Fruit fly (Drosophila melanogaster) whole organism, embryonic: ENCODE measurements around the gene CG16790.

ENCODE experiments used
- Adf1 ChIP-seq: fragments of 200-800 bp; sonication (Bioruptor generic); IDR thresholded peaks from 2 replicates; pipeline ENCODE4 v1.3.6; 2022; ENCODE audit warnings: missing biosample characterization, missing genetic modification characterization
- Aef1 ChIP-seq: fragments of 200-800 bp; sonication (Bioruptor generic); IDR thresholded peaks from 3 replicates; pipeline ENCODE4 v1.3.6; 2022; ENCODE audit warnings: missing biosample characterization, missing genetic modification characterization
- Asciz ChIP-seq: fragments of 200-800 bp; sonication (Bioruptor generic); optimal IDR thresholded peaks from 2 replicates; lab custom pipeline; 2017; ENCODE audit warnings: missing biosample characterization, mild to moderate bottlenecking, missing genetic modification characterization, missing genetic modification reagents
- B-H2 ChIP-seq: fragments of 200-800 bp; sonication (Bioruptor generic); optimal IDR thresholded peaks from 2 replicates; lab custom pipeline; 2018; ENCODE audit warnings: missing biosample characterization, mild to moderate bottlenecking, missing genetic modification characterization
- CG13123 ChIP-seq: fragments of 200-800 bp; sonication (Bioruptor generic); optimal IDR thresholded peaks from 2 replicates; lab custom pipeline; 2016; ENCODE audit warnings: missing biosample characterization, missing genetic modification characterization
- CG13287 ChIP-seq: fragments of 200-800 bp; sonication (Bioruptor generic); IDR thresholded peaks from 2 replicates; pipeline ENCODE4 v1.3.6; 2022; ENCODE audit warnings: missing biosample characterization, missing genetic modification characterization; ENCODE audit not compliant: partially characterized antibody
- CG18599 ChIP-seq: fragments of 200-800 bp; sonication (Bioruptor generic); optimal IDR thresholded peaks from 3 replicates; lab custom pipeline; 2017; ENCODE audit warnings: missing biosample characterization, missing genetic modification characterization, mild to moderate bottlenecking, moderate library complexity, missing genetic modification reagents
- CG2199 ChIP-seq: fragments of 200-800 bp; sonication (Bioruptor generic); IDR thresholded peaks from 3 replicates; pipeline ENCODE4 v1.3.6; 2022; ENCODE audit warnings: missing biosample characterization, missing genetic modification characterization
- CG4360 ChIP-seq: fragments of 200-800 bp; sonication (Bioruptor generic); IDR thresholded peaks from 2 replicates; pipeline ENCODE4 v1.3.6; 2022; ENCODE audit warnings: missing biosample characterization, missing genetic modification characterization
- CG6683 ChIP-seq: fragments of 200-800 bp; sonication (Bioruptor generic); optimal IDR thresholded peaks from 2 replicates; lab custom pipeline; 2017; ENCODE audit warnings: missing biosample characterization, mild to moderate bottlenecking, missing genetic modification characterization, missing genetic modification reagents
- CG8478 ChIP-seq: fragments of >200 bp; optimal IDR thresholded peaks from 2 replicates; lab custom pipeline; 2018
- CG9932 ChIP-seq: fragments of 200-800 bp; sonication (Bioruptor generic); IDR thresholded peaks from 2 replicates; pipeline ENCODE4 v1.3.6; 2022; ENCODE audit warnings: missing biosample characterization, missing genetic modification characterization
- Dip2 ChIP-seq: fragments of 200-800 bp; sonication (Bioruptor generic); IDR thresholded peaks from 2 replicates; pipeline ENCODE4 v1.3.6; 2022; ENCODE audit warnings: missing biosample characterization, missing genetic modification characterization
- Drgx ChIP-seq: fragments of 200-800 bp; sonication (Bioruptor generic); IDR thresholded peaks from 2 replicates; pipeline ENCODE4 v1.3.6; 2022; ENCODE audit warnings: missing biosample characterization, missing genetic modification characterization
- Elba2 ChIP-seq: fragments of 200-800 bp; sonication (Bioruptor generic); optimal IDR thresholded peaks from 3 replicates; lab custom pipeline; 2016; ENCODE audit warnings: missing biosample characterization, missing genetic modification characterization
- Ets65A ChIP-seq: fragments of 200-800 bp; sonication (Bioruptor generic); peaks from one replicate; lab custom pipeline; 2016; ENCODE audit warnings: missing biosample characterization, missing genetic modification characterization
- Fer2 ChIP-seq: fragments of 200-800 bp; sonication (Bioruptor generic); optimal IDR thresholded peaks from 2 replicates; lab custom pipeline; 2018; ENCODE audit warnings: missing biosample characterization, mild to moderate bottlenecking, missing genetic modification characterization, moderate library complexity
- HmgZ ChIP-seq: fragments of 200-800 bp; sonication (Bioruptor generic); optimal IDR thresholded peaks from 2 replicates; lab custom pipeline; 2018; ENCODE audit warnings: missing biosample characterization, mild to moderate bottlenecking, missing genetic modification characterization
- Med ChIP-seq: fragments of 200-800 bp; sonication (Bioruptor generic); peaks from one replicate; lab custom pipeline; 2016; ENCODE audit warnings: missing biosample characterization, missing genetic modification characterization, mild to moderate bottlenecking, inconsistent platforms, moderate library complexity
- Pdp1 ChIP-seq, 2 experiments: fragments of 200-800 bp; sonication (Bioruptor generic); optimal IDR thresholded peaks; 3 replicates each; lab custom pipeline; 2016; ENCODE audit warnings: missing biosample characterization in 2 of 2, missing genetic modification characterization in 2 of 2, mild to moderate bottlenecking in 1 of 2, moderate library complexity in 1 of 2
- Ravus ChIP-seq: fragments of 200-800 bp; sonication (Bioruptor generic); IDR thresholded peaks from 2 replicates; pipeline ENCODE4 v1.3.6; 2022; ENCODE audit warnings: missing biosample characterization, missing genetic modification characterization
- Xrp1 ChIP-seq: fragments of 200-800 bp; sonication (Bioruptor generic); IDR thresholded peaks from 2 replicates; pipeline ENCODE4 v1.3.6; 2022; ENCODE audit warnings: missing biosample characterization, missing genetic modification characterization
- abd-A ChIP-seq: fragments of 200-800 bp; sonication (Bioruptor generic); optimal IDR thresholded peaks from 3 replicates; lab custom pipeline; 2019; ENCODE audit warnings: missing biosample characterization, mild to moderate bottlenecking, missing genetic modification characterization, moderate library complexity
- cg ChIP-seq: fragments of 200-800 bp; sonication (Bioruptor generic); optimal IDR thresholded peaks from 3 replicates; lab custom pipeline; 2019; ENCODE audit warnings: missing biosample characterization, mild to moderate bottlenecking, missing genetic modification characterization, moderate library complexity
- chinmo ChIP-seq: fragments of 200-800 bp; sonication (Bioruptor generic); IDR thresholded peaks from 4 replicates; pipeline ENCODE4 v1.3.6; 2022; ENCODE audit warnings: missing biosample characterization, missing genetic modification characterization; ENCODE audit not compliant: partially characterized antibody
- ci ChIP-seq: fragments of 200-800 bp; sonication (Bioruptor generic); IDR thresholded peaks from 3 replicates; pipeline ENCODE4 v1.3.6; 2022; ENCODE audit warnings: missing biosample characterization, missing genetic modification characterization
- crol ChIP-seq: fragments of 200-800 bp; sonication (Bioruptor generic); IDR thresholded peaks from 2 replicates; pipeline ENCODE4 v1.3.6; 2022; ENCODE audit warnings: missing biosample characterization, missing genetic modification characterization
- dysf ChIP-seq: fragments of 200-800 bp; sonication (Bioruptor generic); IDR thresholded peaks from 3 replicates; pipeline ENCODE4 v1.3.6; 2022; ENCODE audit warnings: missing biosample characterization, missing genetic modification characterization
- fru ChIP-seq: fragments of >200 bp; optimal IDR thresholded peaks from 2 replicates; lab custom pipeline; 2017
- gem ChIP-seq: fragments of 200-800 bp; sonication (Bioruptor generic); optimal IDR thresholded peaks from 2 replicates; lab custom pipeline; 2019; ENCODE audit warnings: missing biosample characterization, mild to moderate bottlenecking, missing genetic modification characterization, moderate library complexity
- kni ChIP-seq: fragments of 200-800 bp; sonication (Bioruptor generic); optimal IDR thresholded peaks from 3 replicates; lab custom pipeline; 2017; ENCODE audit warnings: mild to moderate bottlenecking, missing biosample characterization, missing genetic modification reagents, missing genetic modification characterization
- lov ChIP-seq, 2 experiments: fragments of 200-800 bp in 1 of 2; fragments of >200 bp in 1 of 2; sonication (Bioruptor generic) in 1 of 2; IDR thresholded peaks in 1 of 2; optimal IDR thresholded peaks in 1 of 2; 2 replicates in 1 of 2; 3 replicates in 1 of 2; pipeline versions ENCODE4 v1.3.6 to Lab custom; 2017 to 2022; ENCODE audit warnings: missing biosample characterization in 1 of 2, missing genetic modification characterization in 1 of 2
- mld ChIP-seq: fragments of 200-800 bp; sonication (Bioruptor generic); IDR thresholded peaks from 3 replicates; pipeline ENCODE4 v1.3.6; 2022; ENCODE audit warnings: missing biosample characterization, missing genetic modification characterization; ENCODE audit not compliant: partially characterized antibody
- nerfin-1 ChIP-seq: fragments of 200-800 bp; sonication (Bioruptor generic); optimal IDR thresholded peaks from 3 replicates; lab custom pipeline; 2019; ENCODE audit warnings: missing biosample characterization, mild to moderate bottlenecking, missing genetic modification characterization, moderate library complexity
- nom ChIP-seq: fragments of 200-800 bp; sonication (Bioruptor generic); optimal IDR thresholded peaks from 2 replicates; lab custom pipeline; 2017; ENCODE audit warnings: missing biosample characterization, missing genetic modification characterization, mild to moderate bottlenecking, moderate library complexity, missing genetic modification reagents
- pros ChIP-seq: fragments of 200-800 bp; sonication (Bioruptor generic); optimal IDR thresholded peaks from 3 replicates; lab custom pipeline; 2019; ENCODE audit warnings: missing biosample characterization, mild to moderate bottlenecking, missing genetic modification characterization, moderate library complexity
- sd ChIP-seq: fragments of 200-800 bp; sonication (Bioruptor generic); optimal IDR thresholded peaks from 3 replicates; lab custom pipeline; 2018; ENCODE audit warnings: missing biosample characterization, mild to moderate bottlenecking, missing genetic modification characterization, moderate library complexity
- so ChIP-seq: fragments of 200-800 bp; sonication (Bioruptor generic); IDR thresholded peaks from 3 replicates; pipeline ENCODE4 v1.3.6; 2022; ENCODE audit warnings: missing biosample characterization, missing genetic modification characterization
- sqz ChIP-seq: fragments of 200-800 bp; sonication (Bioruptor generic); optimal IDR thresholded peaks from 3 replicates; lab custom pipeline; 2018; ENCODE audit warnings: missing biosample characterization, mild to moderate bottlenecking, missing genetic modification characterization
- trem ChIP-seq: fragments of 200-800 bp; optimal IDR thresholded peaks from 3 replicates; lab custom pipeline; 2019; ENCODE audit warnings: missing biosample characterization, mild to moderate bottlenecking, missing genetic modification characterization, moderate library complexity
- vnd ChIP-seq: fragments of 200-800 bp; sonication (Bioruptor generic); IDR thresholded peaks from 3 replicates; pipeline ENCODE4 v1.3.6; 2022; ENCODE audit warnings: missing biosample characterization, missing genetic modification characterization; ENCODE audit not compliant: partially characterized antibody
- vvl ChIP-seq: fragments of 200-800 bp; sonication (Bioruptor generic); IDR thresholded peaks from 2 replicates; pipeline ENCODE4 v1.3.6; 2022; ENCODE audit warnings: missing biosample characterization, missing genetic modification characterization
- zen ChIP-seq: fragments of 200-800 bp; sonication (Bioruptor generic); optimal IDR thresholded peaks from 3 replicates; lab custom pipeline; 2018; ENCODE audit warnings: missing biosample characterization, mild to moderate bottlenecking, missing genetic modification characterization, moderate library complexity

CG16790 gene

dm6 chr3R:9594251-9594581 lies 24.2 kb upstream of the CG16790 start:
- TF ChIP-seq pros (GFP tag; lab: Kevin White, UChicago) (no peak), fru (no peak), HmgZ (tag; lab: Kevin White, UChicago) (no peak), lov (optimal IDR thresholded peaks at IDR 0.05; lab: Kevin White, UChicago) (no peak), lov (GFP tag; IDR thresholded peaks at IDR 0.05; lab: Robert Waterston, UW) (no peak), nerfin-1 (tag; lab: Kevin White, UChicago) (no peak), Ravus (no peak), trem (tag; lab: Kevin White, UChicago) (no peak), CG18599 (no peak), Fer2 (no peak), CG9932 (no peak), CG8478 (lab: Kevin White, UChicago) (no peak), ci (GFP tag; lab: Robert Waterston, UW) (peak; percentile 6; the same call in 1 of the 3 replicates), chinmo (GFP tag; lab: Robert Waterston, UW) (no peak), Dip2 (GFP tag; lab: Robert Waterston, UW) (no peak), CG2199 (0 out of 3 replicates have a peak, but pooled peaks have one; percentile 3), Aef1 (GFP tag; lab: Robert Waterston, UW) (no peak), vnd (GFP tag; lab: Robert Waterston, UW) (0 out of 3 replicates have a peak, but pooled peaks have one; percentile 25), mld (no peak), Adf1 (no peak), crol (peak; percentile 50), zen (tag; lab: Kevin White, UChicago) (no peak)
- TF ChIP-seq, all 482 proteins: peak for 4

- TF ChIP-seq CG2199 (0 out of 3 replicates have a peak, but pooled peaks have one; percentile 8), nom (peak; percentile 28), Ets65A (GFP tag; lab: Kevin White, UChicago) (peak; percentile 70), B-H2 (GFP tag; lab: Kevin White, UChicago) (peak; percentile 7), CG4360 (GFP tag; lab: Robert Waterston, UW) (peak; percentile 65), CG13287 (GFP tag; lab: Robert Waterston, UW) (peak; percentile 22; the same call in 1 of the 2 replicates), CG6683 (GFP tag; lab: Kevin White, UChicago) (no peak), gem (tag; lab: Kevin White, UChicago) (no peak), chinmo (GFP tag; lab: Robert Waterston, UW) (peak; percentile 99), Med (GFP tag; lab: Kevin White, UChicago) (peak; percentile 31), sd (tag; lab: Kevin White, UChicago) (peak; percentile 93), pros (GFP tag; lab: Kevin White, UChicago) (peak; percentile 22), vvl (peak; percentile 89), sqz (GFP tag; lab: Kevin White, UChicago) (peak; percentile 84), Elba2 (GFP tag; lab: Kevin White, UChicago) (no peak), CG13123 (GFP tag; lab: Kevin White, UChicago) (no peak), dysf (GFP tag; lab: Robert Waterston, UW) (no peak), abd-A (tag; lab: Kevin White, UChicago) (peak; percentile 76), Pdp1 (GFP tag; optimal IDR thresholded peaks at IDR 0.05; lab: Kevin White, UChicago) (peak in 1 of 2 experiments; percentile 62), Xrp1 (no peak), Asciz (GFP tag; lab: Kevin White, UChicago) (peak; percentile 6), kni (GFP tag; lab: Kevin White, UChicago) (peak; percentile 73), cg (GFP tag; lab: Kevin White, UChicago) (peak; percentile 72), Drgx (GFP tag; lab: Robert Waterston, UW) (peak; percentile 74), so (peak; percentile 40; the same call in 1 of the 3 replicates)
Observed at dm6 chr3R:9593408-9594250, 23.6 kb upstream of the CG16790 start.
